Worm (Caenorhabditis elegans): ENCODE results near the gene eif-1.

eif-1 gene

DNA sequence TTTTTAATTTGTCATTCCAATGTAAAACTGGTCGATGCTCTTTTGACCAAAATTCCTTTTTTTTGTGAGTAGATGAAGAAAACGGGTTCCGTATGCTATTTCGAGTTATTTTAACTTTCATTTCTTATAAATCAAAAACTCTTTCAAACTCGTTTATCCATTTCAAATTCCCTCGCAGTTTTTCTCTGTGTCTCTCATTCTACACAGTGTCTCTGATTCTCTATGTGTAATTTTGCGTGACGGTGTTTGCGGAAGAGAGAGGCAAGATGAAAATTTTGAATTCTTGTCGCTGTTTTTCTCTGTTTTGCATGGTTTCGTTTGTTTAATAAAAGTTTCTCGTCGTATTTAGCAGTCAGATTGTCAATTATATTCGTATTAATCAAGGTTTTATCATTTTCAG is 5.7 kb upstream of the eif-1 start, which contains the start of gene citk-2 (continued):
- TF ChIP-seq ceh-88 (GFP tag; IDR thresholded peaks at IDR 0.05) (peak; percentile 63), lin-35 (GFP tag; optimal IDR thresholded peaks at IDR 0.05) (peak; percentile 100), nhr-90 (tag; optimal IDR thresholded peaks at IDR 0.05; ENCODE audit: poor library complexity) (peak; percentile 93)

DNA sequence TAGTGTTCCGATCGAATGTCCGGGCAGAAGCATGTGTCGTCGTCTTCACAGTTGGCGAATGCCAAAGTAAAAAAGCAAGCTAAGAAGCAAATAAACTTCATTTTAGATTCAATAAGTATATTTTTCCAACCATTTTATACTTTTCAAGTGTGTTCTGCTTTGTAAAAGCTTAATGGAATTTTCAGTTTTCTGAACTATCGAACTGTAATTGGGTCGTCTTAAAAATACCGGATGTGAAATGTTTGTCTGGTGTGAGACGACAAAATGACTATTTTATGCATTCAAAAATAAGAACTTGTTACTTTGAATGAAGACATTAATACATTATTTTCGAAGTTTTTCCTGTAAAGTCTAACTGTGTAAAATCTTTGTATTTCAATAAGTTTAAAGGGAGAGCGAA is 5.3 kb upstream of the eif-1 start, which contains the start of gene F59A6.11:
TSS of gene F59A6.11 (minus strand) at position 101 of the 400 bp plus-strand sequence.
- TF ChIP-seq efl-1 (optimal IDR thresholded peaks at IDR 0.05), result no peak
- TF ChIP-seq efl-1 (GFP tag; optimal IDR thresholded peaks at IDR 0.05 in 1 of 2), result peak in 1 of 2 experiments; percentile 72
- TF ChIP-seq alr-1 (tag; optimal IDR thresholded peaks at IDR 0.05; ENCODE audit: borderline replicate concordance), result no peak

DNA sequence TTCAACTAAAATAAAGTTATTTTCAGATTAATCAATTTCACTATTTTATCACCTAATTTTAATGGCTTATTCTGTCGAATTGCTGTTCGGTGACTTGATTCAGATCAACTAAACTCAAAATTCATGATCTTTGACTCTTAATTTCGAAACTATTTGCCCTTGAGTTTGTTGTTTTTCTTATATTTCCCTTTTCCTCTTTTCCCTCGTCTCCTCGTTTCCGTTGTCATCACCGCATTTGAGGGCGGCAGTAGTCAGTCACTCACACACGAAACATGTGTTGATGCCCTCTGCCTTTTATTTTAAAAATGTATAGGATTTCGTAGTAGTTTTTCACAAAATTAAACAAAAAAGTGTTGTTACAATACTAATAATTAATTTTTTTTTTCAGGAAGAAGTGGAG is 1.6 kb upstream of the eif-1 start, which contains the start of gene rnh-1.0:
TSS of gene rnh-1.0 (plus strand) at position 389 of the 400 bp plus-strand sequence.
- TF ChIP-seq grh-1 (GFP tag; IDR thresholded peaks at IDR 0.05), result no peak
- TF ChIP-seq skn-1 (tag; optimal IDR thresholded peaks at IDR 0.05), result peak; percentile 19
- TF ChIP-seq nhr-47 (tag; optimal IDR thresholded peaks at IDR 0.05), result no peak
- no peak for TF ChIP-seq efl-1 (optimal IDR thresholded peaks at IDR 0.05)
- peak; percentile 9 to 93 for TF ChIP-seq efl-1 (GFP tag; optimal IDR thresholded peaks at IDR 0.05 in 1 of 2)
- peak; percentile 67 for TF ChIP-seq lin-14 (GFP tag; optimal IDR thresholded peaks at IDR 0.05)
- TF ChIP-seq xbp-1 (tag; optimal IDR thresholded peaks at IDR 0.05), result no peak
- no peak for TF ChIP-seq Y116A8C.19 (tag; optimal IDR thresholded peaks at IDR 0.05; ENCODE audit: borderline replicate concordance)
- no peak for TF ChIP-seq lin-13 (GFP tag; optimal IDR thresholded peaks at IDR 0.05)
- TF ChIP-seq isw-1 (GFP tag; IDR thresholded peaks at IDR 0.05), result no peak
- no peak for TF ChIP-seq unc-62 (GFP tag; optimal IDR thresholded peaks at IDR 0.05)
- TF ChIP-seq blmp-1 (tag; optimal IDR thresholded peaks at IDR 0.05), result peak; percentile 28
- TF ChIP-seq nhr-76 (tag; optimal IDR thresholded peaks at IDR 0.05), result no peak
- TF ChIP-seq aha-1 (tag; optimal IDR thresholded peaks at IDR 0.05), result no peak
- no peak for TF ChIP-seq ama-1 (optimal IDR thresholded peaks at IDR 0.05)
- peak; percentile 74 for TF ChIP-seq nhr-85 (tag)
- TF ChIP-seq pag-3 (tag; optimal IDR thresholded peaks at IDR 0.05; ENCODE audit: borderline replicate concordance, insufficient read depth), result no peak
- no peak for TF ChIP-seq ceh-88 (GFP tag; IDR thresholded peaks at IDR 0.05)
- peak; percentile 18 for TF ChIP-seq rnt-1 (tag; optimal IDR thresholded peaks at IDR 0.05)
- peak; percentile 25 for TF ChIP-seq nhr-71 (tag; optimal IDR thresholded peaks at IDR 0.05)
- TF ChIP-seq tbx-2 (tag; optimal IDR thresholded peaks at IDR 0.05), result no peak
- TF ChIP-seq ceh-8 (GFP tag; optimal IDR thresholded peaks at IDR 0.05), result no peak
- TF ChIP-seq dpl-1 (GFP tag; optimal IDR thresholded peaks at IDR 0.05), result peak in 2 of 3 experiments; percentile 28 to 30
- TF ChIP-seq jun-1 (tag; optimal IDR thresholded peaks at IDR 0.05), result no peak
- TF ChIP-seq sptf-1 (tag; optimal IDR thresholded peaks at IDR 0.05), result no peak
- TF ChIP-seq mep-1 (tag; optimal IDR thresholded peaks at IDR 0.05), result peak; percentile 47
- peak; percentile 11 for TF ChIP-seq snu-23 (GFP tag; optimal IDR thresholded peaks at IDR 0.05)
- no peak for TF ChIP-seq ceh-90 (tag; optimal IDR thresholded peaks at IDR 0.05)
- no peak for TF ChIP-seq ztf-4 (tag; optimal IDR thresholded peaks at IDR 0.05)
- TF ChIP-seq lin-39 (tag; optimal IDR thresholded peaks at IDR 0.05), result no peak
- no peak for TF ChIP-seq C04F5.9 (tag; optimal IDR thresholded peaks at IDR 0.05)
- TF ChIP-seq ceh-63 (GFP tag; optimal IDR thresholded peaks at IDR 0.05), result no peak
- no peak for TF ChIP-seq fkh-4 (tag; optimal IDR thresholded peaks at IDR 0.05; ENCODE audit: borderline replicate concordance)

DNA sequence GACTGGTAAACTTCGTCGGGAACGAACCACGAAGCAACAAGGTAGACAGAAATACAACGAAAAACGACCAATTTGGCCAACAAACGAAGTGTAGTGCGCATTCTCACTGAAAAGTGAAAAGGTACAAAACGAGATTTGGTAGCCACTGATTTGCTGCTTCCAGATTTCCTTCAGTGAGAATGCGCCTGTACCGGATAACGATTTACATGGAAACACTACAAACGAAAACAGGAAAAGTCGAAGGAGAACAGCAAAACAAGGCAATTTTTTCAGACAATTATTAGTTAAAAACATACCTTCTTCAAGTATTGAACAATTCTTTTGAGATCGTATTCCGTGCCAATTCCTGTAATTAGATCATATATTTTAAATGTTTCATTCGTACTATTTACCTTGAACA is 403 bp downstream of the eif-1 start, which contains the start of gene pigb-1:
TSS of gene pigb-1 (minus strand) at position 101 of the 400 bp plus-strand sequence.
- no peak for TF ChIP-seq sox-4 (tag; optimal IDR thresholded peaks at IDR 0.05)
- TF ChIP-seq irx-1 (tag; optimal IDR thresholded peaks at IDR 0.05), result no peak
- no peak for TF ChIP-seq hlh-17 (GFP tag; optimal IDR thresholded peaks at IDR 0.05; ENCODE audit: borderline replicate concordance)
- TF ChIP-seq hpl-2 (GFP tag; optimal IDR thresholded peaks at IDR 0.05), result no peak
- no peak for TF ChIP-seq dpl-1 (GFP tag; optimal IDR thresholded peaks at IDR 0.05)
- no peak for TF ChIP-seq nhr-76 (tag; optimal IDR thresholded peaks at IDR 0.05)
- TF ChIP-seq lin-14 (GFP tag; optimal IDR thresholded peaks at IDR 0.05), result no peak
- TF ChIP-seq ceh-63 (GFP tag; optimal IDR thresholded peaks at IDR 0.05), result no peak
- TF ChIP-seq mab-9 (GFP tag; IDR thresholded peaks at IDR 0.05), result no peak
- TF ChIP-seq jun-1 (tag; optimal IDR thresholded peaks at IDR 0.05), result no peak
